Worm (Caenorhabditis elegans) whole organism, L1 larva: ENCODE data around the gene Y75B12B.11.

Experiments
- ama-1 ChIP-seq: fragments of 150-350 bp; optimal IDR thresholded peaks from 2 replicates; lab custom pipeline; 2014
- lin-15B ChIP-seq: fragments of 150-350 bp; sonication (generic microtip); optimal IDR thresholded peaks from 3 replicates; lab custom pipeline; 2014; ENCODE audit warnings: missing biosample characterization, missing genetic modification characterization
- lsy-2 ChIP-seq, 2 experiments: fragments of 150-350 bp; optimal IDR thresholded peaks; 2 replicates each; lab custom pipeline; 2014; ENCODE audit warnings: missing biosample characterization in 2 of 2, missing genetic modification characterization in 2 of 2
- mdl-1 ChIP-seq, 2 experiments: fragments of 150-350 bp; optimal IDR thresholded peaks; 2 replicates each; lab custom pipeline; 2014 to 2017; ENCODE audit warnings: missing biosample characterization in 2 of 2, missing genetic modification characterization in 2 of 2, inconsistent platforms in 1 of 2
- nhr-12 ChIP-seq: sonication (generic microtip); optimal IDR thresholded peaks from 2 replicates; lab custom pipeline; 2017; ENCODE audit warnings: missing biosample characterization, missing genetic modification characterization
- nhr-19 ChIP-seq: fragments of 200-800 bp; sonication (Bioruptor generic); conservative IDR thresholded peaks from 2 replicates; pipeline ENCODE4 v1.3.6; 2022; ENCODE audit warnings: missing genetic modification characterization, missing compliant biosample characterization
- nhr-237 ChIP-seq: fragments of 150-350 bp; optimal IDR thresholded peaks from 2 replicates; lab custom pipeline; 2014; ENCODE audit warnings: missing biosample characterization, missing genetic modification characterization
- nhr-28 ChIP-seq: fragments of 150-350 bp; optimal IDR thresholded peaks from 2 replicates; lab custom pipeline; 2014; ENCODE audit warnings: missing biosample characterization, missing genetic modification characterization
- nhr-77 ChIP-seq: fragments of 150-350 bp; optimal IDR thresholded peaks from 2 replicates; lab custom pipeline; 2014; ENCODE audit warnings: missing biosample characterization, missing genetic modification characterization
- pqm-1 ChIP-seq: sonication (generic microtip); optimal IDR thresholded peaks from 3 replicates; lab custom pipeline; 2017; ENCODE audit warnings: missing biosample characterization, missing genetic modification characterization
- snu-23 ChIP-seq: sonication (generic microtip); optimal IDR thresholded peaks from 2 replicates; lab custom pipeline; 2016; ENCODE audit warnings: missing genetic modification characterization, missing compliant biosample characterization
- tbx-2 ChIP-seq: sonication (generic microtip); optimal IDR thresholded peaks from 2 replicates; lab custom pipeline; 2016; ENCODE audit warnings: missing genetic modification characterization, missing compliant biosample characterization
- unc-130 ChIP-seq: fragments of 150-350 bp; optimal IDR thresholded peaks from 2 replicates; lab custom pipeline; 2017; ENCODE audit warnings: missing biosample characterization, missing genetic modification characterization, inconsistent platforms
- vab-15 ChIP-seq: sonication (generic microtip); optimal IDR thresholded peaks from 2 replicates; lab custom pipeline; 2017; ENCODE audit warnings: missing genotype, mild to moderate bottlenecking, missing genetic modification characterization, missing compliant biosample characterization

DNA sequence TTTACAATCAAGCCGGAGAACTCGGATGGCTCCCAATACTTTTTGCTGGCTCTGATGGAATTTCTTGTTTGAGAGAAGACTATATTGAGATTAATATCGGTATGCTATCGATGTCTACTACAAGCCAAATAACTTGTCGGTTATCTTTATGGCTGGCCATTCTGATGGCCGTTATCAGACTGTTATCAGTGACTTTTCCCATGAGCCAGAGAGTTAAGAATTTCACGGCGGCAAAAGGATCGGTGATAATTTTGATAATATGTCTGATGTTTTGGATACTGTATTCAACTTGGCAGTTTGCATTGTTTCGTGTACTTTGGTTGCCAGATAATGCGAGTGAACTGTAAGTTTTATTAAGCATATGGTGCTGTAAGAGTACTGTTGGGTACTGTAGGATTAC lies 35.1 kb downstream of the Y75B12B.11 start:
- TF ChIP-seq nhr-77 (tag; lab: Kevin White, UChicago) (no peak), lin-15B (tag; lab: Kevin White, UChicago) (no peak), lsy-2 (tag; optimal IDR thresholded peaks at IDR 0.05; lab: Kevin White, UChicago) (no peak), snu-23 (no peak), nhr-12 (tag; lab: Kevin White, UChicago) (no peak), tbx-2 (tag; lab: Kevin White, UChicago) (no peak), mdl-1 (tag; optimal IDR thresholded peaks at IDR 0.05; lab: Kevin White, UChicago) (no peak), unc-130 (tag; lab: Kevin White, UChicago) (no peak), ama-1 (lab: Kevin White, UChicago) (no peak), pqm-1 (no peak), nhr-237 (tag; lab: Kevin White, UChicago) (no peak), vab-15 (no peak), nhr-28 (tag; lab: Kevin White, UChicago) (no peak), nhr-19 (no peak)
